Fruit fly (Drosophila melanogaster): ENCODE results near the gene AcCoAS.

DNA sequence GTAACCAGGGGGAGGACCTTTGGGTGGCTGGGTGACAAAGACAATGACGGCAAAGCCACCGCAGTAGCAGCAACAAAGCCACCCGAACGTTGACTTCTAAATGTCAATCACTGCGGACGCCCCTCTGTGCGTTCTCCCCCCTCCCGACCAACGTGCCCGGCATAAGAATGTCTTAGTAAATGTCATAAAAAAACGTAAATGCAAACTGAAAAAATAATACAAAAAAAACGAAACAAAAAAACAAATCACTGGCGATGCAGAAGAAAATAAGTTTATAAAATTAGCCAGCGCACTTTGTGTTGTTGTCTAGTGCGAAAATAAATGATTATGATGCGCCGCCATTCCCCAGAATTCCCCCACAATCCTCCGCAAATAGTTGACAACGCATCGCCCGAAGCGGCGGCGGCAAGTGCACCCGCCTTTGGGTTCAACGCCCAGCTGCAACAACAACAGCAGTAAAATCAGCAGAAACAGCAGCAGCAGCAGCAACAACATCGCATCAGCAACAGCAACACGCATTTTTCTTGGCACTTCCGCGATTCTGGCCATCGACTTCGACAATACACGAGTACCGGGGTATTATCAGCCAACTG lies 43.0 kb downstream of the AcCoAS start:
- TF ChIP-seq Sox102F (GFP tag; optimal IDR thresholded peaks at IDR 0.05) (no peak), fkh (GFP tag; optimal IDR thresholded peaks at IDR 0.05) (no peak), Blimp-1 (GFP tag; optimal IDR thresholded peaks at IDR 0.05) (no peak), Sox14 (GFP tag; optimal IDR thresholded peaks at IDR 0.05) (peak; percentile 38), CG7368 (GFP tag; optimal IDR thresholded peaks at IDR 0.05) (no peak), achi (GFP tag; optimal IDR thresholded peaks at IDR 0.05) (peak; percentile 4), eg (GFP tag; IDR thresholded peaks at IDR 0.05) (peak; percentile 90), Met (GFP tag; optimal IDR thresholded peaks at IDR 0.05) (no peak), CG8119 (GFP tag; IDR thresholded peaks at IDR 0.05) (peak; percentile 85)

Data from whole organism, prepupa.